Worm (Caenorhabditis elegans) whole organism, L2 larva: ENCODE measurements around the gene M05D6.2.

ENCODE experiments used
- aly-2 ChIP-seq: fragments of 150-350 bp; optimal IDR thresholded peaks from 2 replicates; lab custom pipeline; 2014; ENCODE audit warnings: missing biosample characterization, missing genetic modification characterization
- ama-1 ChIP-seq: fragments of 150-350 bp; optimal IDR thresholded peaks from 2 replicates; lab custom pipeline; 2018; ENCODE audit warnings: inconsistent platforms
- elt-1 ChIP-seq: fragments of 150-350 bp; optimal IDR thresholded peaks from 2 replicates; lab custom pipeline; 2014; ENCODE audit warnings: missing biosample characterization, missing genetic modification characterization
- elt-3 ChIP-seq: sonication (generic microtip); optimal IDR thresholded peaks from 2 replicates; lab custom pipeline; 2017; ENCODE audit warnings: missing biosample characterization, missing genetic modification characterization
- gmeb-1 ChIP-seq: fragments of 150-350 bp; optimal IDR thresholded peaks from 2 replicates; lab custom pipeline; 2014; ENCODE audit warnings: missing biosample characterization, missing genetic modification characterization
- lin-13 ChIP-seq: fragments of 150-350 bp; optimal IDR thresholded peaks from 2 replicates; lab custom pipeline; 2014; ENCODE audit warnings: missing biosample characterization, missing genetic modification reagents, missing genetic modification characterization
- lsy-2 ChIP-seq, 2 experiments: fragments of 150-350 bp in 1 of 2; sonication (generic microtip) in 1 of 2; optimal IDR thresholded peaks; 2 replicates each; lab custom pipeline; 2014 to 2017; ENCODE audit warnings: missing biosample characterization in 2 of 2, missing genetic modification characterization in 2 of 2
- nhr-21 ChIP-seq: fragments of 150-350 bp; optimal IDR thresholded peaks from 2 replicates; lab custom pipeline; 2014; ENCODE audit warnings: missing biosample characterization, missing genetic modification characterization
- nhr-6 ChIP-seq: fragments of 150-350 bp; optimal IDR thresholded peaks from 2 replicates; lab custom pipeline; 2014; ENCODE audit warnings: missing biosample characterization, missing genetic modification characterization
- peb-1 ChIP-seq: fragments of 150-350 bp; optimal IDR thresholded peaks from 2 replicates; lab custom pipeline; 2014; ENCODE audit warnings: missing biosample characterization, missing genetic modification characterization
- unc-39 ChIP-seq: fragments of 150-350 bp; optimal IDR thresholded peaks from 2 replicates; lab custom pipeline; 2014; ENCODE audit warnings: missing biosample characterization, missing genetic modification characterization
- zag-1 ChIP-seq: fragments of 150-350 bp; optimal IDR thresholded peaks from 2 replicates; lab custom pipeline; 2014; ENCODE audit warnings: missing biosample characterization, missing genetic modification characterization
- ztf-11 ChIP-seq: sonication (generic microtip); optimal IDR thresholded peaks from 2 replicates; lab custom pipeline; 2017; ENCODE audit warnings: missing biosample characterization, missing genetic modification characterization

- no peak for TF ChIP-seq unc-39 (tag; lab: Kevin White, UChicago)
- no peak for TF ChIP-seq peb-1 (tag; lab: Kevin White, UChicago)
- no peak for TF ChIP-seq elt-3
- TF ChIP-seq nhr-6 = no peak
- no peak for TF ChIP-seq lsy-2 (tag; optimal IDR thresholded peaks at IDR 0.05; lab: Kevin White, UChicago)
- no peak for TF ChIP-seq gmeb-1
- no peak for TF ChIP-seq ztf-11
- no peak for TF ChIP-seq nhr-21
- TF ChIP-seq zag-1 (tag; lab: Kevin White, UChicago) = no peak
- no peak for TF ChIP-seq lin-13 (GFP tag; lab: Kevin White, UChicago)
- TF ChIP-seq aly-2 = no peak
- no peak for TF ChIP-seq elt-1 (tag; lab: Kevin White, UChicago)
- TF ChIP-seq ama-1 (lab: Kevin White, UChicago) = no peak
These were observed 31.1 kb downstream of the M05D6.2 start for ce11 chrII:8499021-8499420.
